Worm (Caenorhabditis elegans) whole organism, young adult: Measurements from ENCODE around the gene flp-23.

Experiments used
- C06A6.2 ChIP-seq: fragments of 200-800 bp; sonication (Bioruptor generic); conservative IDR thresholded peaks from 2 replicates; pipeline ENCODE4 v1.3.6; 2022; ENCODE audit warnings: missing genetic modification characterization, missing compliant biosample characterization
- ceh-79 ChIP-seq: sonication (generic microtip); optimal IDR thresholded peaks from 2 replicates; lab custom pipeline; 2017; ENCODE audit warnings: mild to moderate bottlenecking, missing genetic modification characterization, missing compliant biosample characterization
- efl-1 ChIP-seq: fragments of 150-350 bp; optimal IDR thresholded peaks from 2 replicates; lab custom pipeline; 2014; ENCODE audit warnings: missing biosample characterization, missing genetic modification reagents, missing genetic modification characterization
- him-1 ChIP-seq: sonication (generic microtip); optimal IDR thresholded peaks from 2 replicates; lab custom pipeline; 2016; ENCODE audit warnings: missing genotype, missing genetic modification reagents, missing genetic modification characterization, missing compliant biosample characterization
- hmg-1.2 ChIP-seq: fragments of 200-800 bp; sonication (Bioruptor generic); IDR thresholded peaks from 2 replicates; pipeline ENCODE4 v1.3.6; 2022; ENCODE audit warnings: missing genetic modification reagents, missing genetic modification characterization, missing compliant biosample characterization
- unc-130 ChIP-seq: sonication (generic microtip); optimal IDR thresholded peaks from 2 replicates; lab custom pipeline; 2016; ENCODE audit warnings: missing genetic modification reagents, missing genetic modification characterization, missing compliant biosample characterization
- ztf-18 ChIP-seq: sonication (generic microtip); optimal IDR thresholded peaks from 2 replicates; lab custom pipeline; 2016; ENCODE audit warnings: missing genotype, mild to moderate bottlenecking, missing genetic modification characterization, missing compliant biosample characterization

- TF ChIP-seq him-1: no peak
- peak; percentile 88 for TF ChIP-seq unc-130 (GFP tag; lab: Kevin White, UChicago)
- TF ChIP-seq hmg-1.2 (GFP tag; lab: Robert Waterston, UW): 0 out of 2 replicates have a peak, but pooled peaks have one; percentile 22
- TF ChIP-seq efl-1 (GFP tag; lab: Kevin White, UChicago): peak; percentile 85
- TF ChIP-seq ceh-79 (tag; lab: Kevin White, UChicago): no peak
- TF ChIP-seq ztf-18 (tag; lab: Kevin White, UChicago): peak; percentile 48
- no peak for TF ChIP-seq C06A6.2
Measured at ce11 chrIII:8683679-8684263, 33.2 kb downstream of the flp-23 start, which contains the start of gene fli-1.
